Worm (Caenorhabditis elegans): ENCODE results near the gene nhr-203.

- TF ChIP-seq him-1 (tag; optimal IDR thresholded peaks at IDR 0.05) (no peak), W03F9.2 (tag; optimal IDR thresholded peaks at IDR 0.05) (no peak), dao-5 (tag; optimal IDR thresholded peaks at IDR 0.05) (no peak)
Measured at ce11 chrV:418432-418831, 41.2 kb upstream of the nhr-203 start, which contains the start of gene Y39D8A.1.

All from whole organism, L4/young adult.